Worm (Caenorhabditis elegans): ENCODE results near the gene emb-30.

Gene emb-30

ce11 chrIII:9413340-9413739 is 27.9 kb downstream of the emb-30 start, which contains the start of gene T26G10.3:
Gene T26G10.3 (minus strand): TSS chrIII:9413440.
- no peak for TF ChIP-seq unc-62 (GFP tag; optimal IDR thresholded peaks at IDR 0.05)

ce11 chrIII:9406600-9406999 is 34.7 kb downstream of the emb-30 start, which contains the start of gene T26G10.1:
Gene T26G10.1 (minus strand): TSS chrIII:9406641.
- no peak for TF ChIP-seq unc-62 (GFP tag; optimal IDR thresholded peaks at IDR 0.05)

- no peak for TF ChIP-seq unc-62 (GFP tag; optimal IDR thresholded peaks at IDR 0.05)
Measured at ce11 chrIII:9401036-9401435, 40.2 kb downstream of the emb-30 start, which contains the start of gene nlp-48. Gene nlp-48 (minus strand): TSS chrIII:9401136.

ce11 chrIII:9393114-9393780 is 48.0 kb downstream of the emb-30 start, which contains the start of the genes gpr-2 and rgr-1:
Gene gpr-2 (minus strand): TSS chrIII:9393164.
Gene rgr-1 (plus strand): TSS chrIII:9393730.
- no peak for TF ChIP-seq unc-62 (GFP tag; optimal IDR thresholded peaks at IDR 0.05)

- TF ChIP-seq unc-62 (GFP tag; optimal IDR thresholded peaks at IDR 0.05) = no peak
Measured at ce11 chrIII:9390924-9391323, 50.3 kb downstream of the emb-30 start.

ce11 chrIII:9390007-9390406 is 51.3 kb downstream of the emb-30 start, which contains the start of gene slc-17.2:
Gene slc-17.2 (minus strand): TSS chrIII:9390107.
- no peak for TF ChIP-seq unc-62 (GFP tag; optimal IDR thresholded peaks at IDR 0.05)

ce11 chrIII:9385543-9385942 is 55.7 kb downstream of the emb-30 start, which contains the start of gene C38C10.3:
Gene C38C10.3 (minus strand): TSS chrIII:9385643.
- TF ChIP-seq unc-62 (GFP tag; optimal IDR thresholded peaks at IDR 0.05) = no peak

Measured in whole organism, dauer.